Fruit fly (Drosophila melanogaster) whole organism, prepupa: ENCODE data around the gene CG10561.

Experiments
- Blimp-1 ChIP-seq: fragments of 200-800 bp; sonication (Bioruptor generic); optimal IDR thresholded peaks from 3 replicates; lab custom pipeline; 2017; ENCODE audit warnings: missing biosample characterization, missing genetic modification characterization, mild to moderate bottlenecking, moderate library complexity, missing genetic modification reagents
- CG11294 ChIP-seq: fragments of 200-800 bp; sonication (Bioruptor generic); IDR thresholded peaks from 2 replicates; pipeline ENCODE4 v1.3.6; 2022; ENCODE audit warnings: missing biosample characterization, missing genetic modification characterization
- CG11902 ChIP-seq: fragments of 200-800 bp; sonication (Bioruptor generic); optimal IDR thresholded peaks from 3 replicates; lab custom pipeline; 2016; ENCODE audit warnings: missing biosample characterization, missing genetic modification characterization
- CG15336 ChIP-seq: fragments of 200-800 bp; sonication (Bioruptor generic); IDR thresholded peaks from 2 replicates; pipeline ENCODE4 v1.3.6; 2022; ENCODE audit warnings: missing biosample characterization, missing genetic modification characterization
- CG1621 ChIP-seq: fragments of 200-800 bp; sonication (Bioruptor generic); optimal IDR thresholded peaks from 3 replicates; lab custom pipeline; 2018; ENCODE audit warnings: missing biosample characterization, mild to moderate bottlenecking, missing genetic modification characterization
- CG16779 ChIP-seq: fragments of 200-800 bp; sonication (Bioruptor generic); optimal IDR thresholded peaks from 3 replicates; lab custom pipeline; 2017; ENCODE audit warnings: missing biosample characterization, mild to moderate bottlenecking, missing genetic modification characterization
- CG31627 ChIP-seq: fragments of 200-800 bp; sonication (Bioruptor generic); optimal IDR thresholded peaks from 3 replicates; lab custom pipeline; 2016; ENCODE audit warnings: missing biosample characterization, missing genetic modification characterization
- CG32006 ChIP-seq: fragments of 200-800 bp; sonication (Bioruptor generic); optimal IDR thresholded peaks from 3 replicates; lab custom pipeline; 2017; ENCODE audit warnings: missing biosample characterization, mild to moderate bottlenecking, missing genetic modification characterization
- CG3919 ChIP-seq: fragments of 200-800 bp; sonication (Bioruptor generic); optimal IDR thresholded peaks from 3 replicates; lab custom pipeline; 2016; ENCODE audit warnings: missing biosample characterization, missing genetic modification characterization
- CG4318 ChIP-seq: fragments of 200-800 bp; sonication (Bioruptor generic); optimal IDR thresholded peaks from 3 replicates; lab custom pipeline; 2017; ENCODE audit warnings: missing biosample characterization, mild to moderate bottlenecking, missing genetic modification characterization
- CG6163 ChIP-seq: fragments of 200-800 bp; sonication (Bioruptor generic); IDR thresholded peaks from 3 replicates; pipeline ENCODE4 v1.3.6; 2022; ENCODE audit warnings: missing biosample characterization, missing genetic modification characterization
- CG6276 ChIP-seq: fragments of 200-800 bp; sonication (Bioruptor generic); optimal IDR thresholded peaks from 2 replicates; lab custom pipeline; 2017; ENCODE audit warnings: missing biosample characterization, mild to moderate bottlenecking, missing genetic modification characterization
- CG7368 ChIP-seq: fragments of 200-800 bp; sonication (Bioruptor generic); optimal IDR thresholded peaks from 3 replicates; lab custom pipeline; 2016; ENCODE audit warnings: missing biosample characterization, missing genetic modification characterization
- CG8119 ChIP-seq: fragments of 200-800 bp; sonication (Bioruptor generic); IDR thresholded peaks from 3 replicates; pipeline ENCODE4 v1.3.6; 2022; ENCODE audit warnings: missing biosample characterization, missing genetic modification characterization
- CG8319 ChIP-seq: fragments of 200-800 bp; sonication (Bioruptor generic); optimal IDR thresholded peaks from 3 replicates; lab custom pipeline; 2016; ENCODE audit warnings: missing biosample characterization, missing genetic modification characterization
- CG8632 ChIP-seq: fragments of 200-800 bp; sonication (Bioruptor generic); optimal IDR thresholded peaks from 3 replicates; lab custom pipeline; 2016; ENCODE audit warnings: missing biosample characterization, missing genetic modification characterization
- CG9139 ChIP-seq: fragments of 200-800 bp; sonication (Bioruptor generic); optimal IDR thresholded peaks from 3 replicates; lab custom pipeline; 2017; ENCODE audit warnings: missing biosample characterization, mild to moderate bottlenecking, missing genetic modification characterization
- Eip75B ChIP-seq: fragments of 200-800 bp; sonication (Bioruptor generic); optimal IDR thresholded peaks from 3 replicates; lab custom pipeline; 2016; ENCODE audit warnings: missing biosample characterization, missing genetic modification characterization
- Eip78C ChIP-seq: fragments of 200-800 bp; sonication (Bioruptor generic); peaks from one replicate; lab custom pipeline; 2016; ENCODE audit warnings: missing biosample characterization, missing genetic modification characterization
- Eip93F ChIP-seq: fragments of 200-800 bp; sonication (Bioruptor generic); optimal IDR thresholded peaks from 2 replicates; lab custom pipeline; 2016; ENCODE audit warnings: missing biosample characterization, mild to moderate bottlenecking, missing genetic modification characterization
- Ets21C ChIP-seq: fragments of 200-800 bp; sonication (Bioruptor generic); optimal IDR thresholded peaks from 3 replicates; lab custom pipeline; 2016; ENCODE audit warnings: missing biosample characterization, missing genetic modification characterization
- Gug ChIP-seq: fragments of 200-800 bp; sonication (Bioruptor generic); IDR thresholded peaks from 2 replicates; pipeline ENCODE4 v1.3.6; 2022; ENCODE audit warnings: missing biosample characterization, missing genetic modification characterization
- Hr39 ChIP-seq: fragments of 200-800 bp; sonication (Bioruptor generic); optimal IDR thresholded peaks from 2 replicates; lab custom pipeline; 2016; ENCODE audit warnings: missing biosample characterization, missing genetic modification characterization
- Hr4 ChIP-seq: fragments of 200-800 bp; sonication (Bioruptor generic); optimal IDR thresholded peaks from 3 replicates; lab custom pipeline; 2016; ENCODE audit warnings: missing biosample characterization, missing genetic modification characterization
- Lpt ChIP-seq: fragments of 200-800 bp; sonication (Bioruptor generic); optimal IDR thresholded peaks from 3 replicates; lab custom pipeline; 2016; ENCODE audit warnings: missing biosample characterization, missing genetic modification characterization
- Met ChIP-seq: fragments of 200-800 bp; sonication (Bioruptor generic); optimal IDR thresholded peaks from 3 replicates; lab custom pipeline; 2016; ENCODE audit warnings: missing biosample characterization, missing genetic modification characterization
- OdsH ChIP-seq: fragments of 200-800 bp; sonication (Bioruptor generic); optimal IDR thresholded peaks from 3 replicates; lab custom pipeline; 2016; ENCODE audit warnings: missing biosample characterization, missing genetic modification characterization
- Smox ChIP-seq: fragments of 200-800 bp; sonication (Bioruptor generic); optimal IDR thresholded peaks from 3 replicates; lab custom pipeline; 2016; ENCODE audit warnings: missing biosample characterization, missing genetic modification characterization
- Sox14 ChIP-seq: fragments of 200-800 bp; sonication (Bioruptor generic); optimal IDR thresholded peaks from 3 replicates; lab custom pipeline; 2016; ENCODE audit warnings: missing biosample characterization, missing genetic modification characterization
- achi ChIP-seq: fragments of 200-800 bp; sonication (Bioruptor generic); optimal IDR thresholded peaks from 3 replicates; lab custom pipeline; 2016; ENCODE audit warnings: missing biosample characterization, missing genetic modification characterization
- dac ChIP-seq: fragments of 200-800 bp; sonication (Bioruptor generic); optimal IDR thresholded peaks from 2 replicates; lab custom pipeline; 2017; ENCODE audit warnings: missing biosample characterization, mild to moderate bottlenecking, missing genetic modification characterization
- dsx ChIP-seq: fragments of 200-800 bp; optimal IDR thresholded peaks from 3 replicates; lab custom pipeline; 2019; ENCODE audit warnings: missing biosample characterization, mild to moderate bottlenecking, missing genetic modification characterization, moderate library complexity; ENCODE audit not compliant: poor library complexity, severe bottlenecking
- eg ChIP-seq: fragments of 200-800 bp; sonication (Bioruptor generic); IDR thresholded peaks from 3 replicates; pipeline ENCODE4 v1.3.6; 2022; ENCODE audit warnings: missing biosample characterization, missing genetic modification characterization
- esn ChIP-seq: fragments of 200-800 bp; sonication (Bioruptor generic); optimal IDR thresholded peaks from 2 replicates; lab custom pipeline; 2016; ENCODE audit warnings: missing biosample characterization, mild to moderate bottlenecking, missing genetic modification characterization, moderate library complexity
- fd59A ChIP-seq: fragments of 200-800 bp; sonication (Bioruptor generic); optimal IDR thresholded peaks from 2 replicates; lab custom pipeline; 2017; ENCODE audit warnings: missing biosample characterization, mild to moderate bottlenecking, missing genetic modification characterization, missing genetic modification reagents
- fkh ChIP-seq: fragments of 200-800 bp; sonication (Bioruptor generic); optimal IDR thresholded peaks from 3 replicates; lab custom pipeline; 2017; ENCODE audit warnings: missing biosample characterization, mild to moderate bottlenecking, missing genetic modification characterization, moderate library complexity
- lz ChIP-seq: fragments of 200-800 bp; sonication (Bioruptor generic); optimal IDR thresholded peaks from 3 replicates; lab custom pipeline; 2016; ENCODE audit warnings: missing biosample characterization, missing genetic modification characterization
- salr ChIP-seq, 2 experiments: fragments of 200-800 bp; sonication (Bioruptor generic); optimal IDR thresholded peaks; 3 replicates each; lab custom pipeline; 2016 to 2018; ENCODE audit warnings: missing biosample characterization in 2 of 2, missing genetic modification characterization in 2 of 2, mild to moderate bottlenecking in 1 of 2
- spab ChIP-seq: fragments of 200-800 bp; sonication (Bioruptor generic); optimal IDR thresholded peaks from 2 replicates; lab custom pipeline; 2017; ENCODE audit warnings: missing biosample characterization, mild to moderate bottlenecking, missing genetic modification characterization, missing genetic modification reagents
- ss ChIP-seq, 2 experiments: fragments of 200-800 bp; sonication (Bioruptor generic); optimal IDR thresholded peaks; 2 replicates in 1 of 2; 3 replicates in 1 of 2; lab custom pipeline; 2017 to 2018; ENCODE audit warnings: mild to moderate bottlenecking in 2 of 2, missing biosample characterization in 2 of 2, missing genetic modification characterization in 2 of 2, moderate library complexity in 1 of 2
- svp ChIP-seq: fragments of 200-800 bp; sonication (Bioruptor generic); peaks from one replicate; lab custom pipeline; 2016; ENCODE audit warnings: missing biosample characterization, missing genetic modification characterization
- topi ChIP-seq: fragments of 200-800 bp; sonication (Bioruptor generic); optimal IDR thresholded peaks from 3 replicates; lab custom pipeline; 2016; ENCODE audit warnings: missing biosample characterization, missing genetic modification characterization
- vri ChIP-seq: fragments of 200-800 bp; sonication (Bioruptor generic); optimal IDR thresholded peaks from 3 replicates; lab custom pipeline; 2016; ENCODE audit warnings: missing biosample characterization, mild to moderate bottlenecking, missing genetic modification characterization

CG10561 gene

DNA sequence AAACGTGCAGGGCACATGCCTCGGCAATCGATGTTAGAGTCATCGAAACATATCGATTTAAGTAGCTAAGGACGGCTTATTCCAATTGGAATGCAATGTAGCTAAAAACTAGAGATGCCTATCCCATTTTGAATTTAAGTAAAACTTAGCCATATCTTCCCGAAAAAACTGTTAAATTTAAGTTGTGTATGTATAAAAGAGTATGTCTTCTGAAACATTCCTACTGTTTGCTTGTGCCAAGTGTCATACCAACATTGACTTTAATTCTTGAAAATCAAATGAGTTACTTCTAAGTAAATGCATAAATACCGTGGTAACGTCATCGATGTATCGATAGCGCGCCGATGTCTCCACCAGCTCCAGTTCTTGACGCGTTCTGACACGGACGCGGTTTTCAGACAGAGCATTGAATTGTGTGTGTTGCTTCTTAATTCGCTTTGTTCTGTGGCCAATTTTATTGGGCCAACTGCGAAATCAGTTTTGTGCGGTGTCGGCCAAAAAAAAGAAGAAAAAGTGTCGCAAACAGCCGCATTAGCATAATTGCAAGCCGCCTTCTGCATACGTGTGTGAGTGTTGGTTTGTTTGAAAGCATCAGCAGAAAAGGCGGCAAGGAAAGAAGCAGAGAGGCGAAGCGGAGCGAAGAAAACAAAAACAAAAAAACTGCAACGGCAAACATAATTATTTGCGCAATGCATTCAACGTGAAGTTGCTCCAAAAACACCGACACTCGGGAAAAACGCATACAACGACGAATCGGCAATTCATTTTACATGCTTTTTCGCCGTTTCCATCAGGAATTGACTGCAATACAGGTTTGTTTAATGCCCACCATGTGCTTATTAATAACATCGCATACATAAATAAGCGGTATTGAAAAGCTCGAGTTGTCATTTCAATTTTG lies 19.5 kb downstream of the CG10561 start, which contains the start of gene brat (continued):
- peak; percentile 61 for TF ChIP-seq Ets21C
- peak; percentile 72 for TF ChIP-seq Eip78C (GFP tag; lab: Kevin White, UChicago)
- TF ChIP-seq Gug (GFP tag; lab: Robert Waterston, UW) = no peak
- TF ChIP-seq CG16779 (tag; lab: Kevin White, UChicago) = no peak
- no peak for TF ChIP-seq eg (GFP tag; lab: Robert Waterston, UW)
- peak; percentile 62 for TF ChIP-seq CG31627 (GFP tag; lab: Kevin White, UChicago)
- TF ChIP-seq Smox = peak; percentile 16
- no peak for TF ChIP-seq Eip75B (GFP tag; lab: Kevin White, UChicago)
- TF ChIP-seq dac (GFP tag; lab: Kevin White, UChicago) = no peak
- TF ChIP-seq ss (GFP tag; optimal IDR thresholded peaks at IDR 0.05; lab: Kevin White, UChicago) = peak in 1 of 2 experiments; percentile 21
- no peak for TF ChIP-seq CG7368
- TF ChIP-seq Eip93F (GFP tag; lab: Kevin White, UChicago) = no peak
- TF ChIP-seq fkh = peak; percentile 85
- peak; percentile 54 for TF ChIP-seq OdsH (GFP tag; lab: Kevin White, UChicago)
- peak; percentile 30 for TF ChIP-seq CG32006
- TF ChIP-seq topi = peak; percentile 65
- TF ChIP-seq CG8319 = peak; percentile 28
- TF ChIP-seq CG6276 (GFP tag; lab: Kevin White, UChicago) = no peak
- TF ChIP-seq CG3919 = peak; percentile 39
- TF ChIP-seq svp (GFP tag; lab: Kevin White, UChicago) = no peak
- no peak for TF ChIP-seq dsx
- TF ChIP-seq CG8632 (GFP tag; lab: Kevin White, UChicago) = no peak
- no peak for TF ChIP-seq CG15336
- no peak for TF ChIP-seq vri (GFP tag; lab: Kevin White, UChicago)
- TF ChIP-seq Sox14 = peak; percentile 64
- TF ChIP-seq Lpt = no peak
- peak; percentile 57 for TF ChIP-seq Hr4 (GFP tag; lab: Kevin White, UChicago)

DNA sequence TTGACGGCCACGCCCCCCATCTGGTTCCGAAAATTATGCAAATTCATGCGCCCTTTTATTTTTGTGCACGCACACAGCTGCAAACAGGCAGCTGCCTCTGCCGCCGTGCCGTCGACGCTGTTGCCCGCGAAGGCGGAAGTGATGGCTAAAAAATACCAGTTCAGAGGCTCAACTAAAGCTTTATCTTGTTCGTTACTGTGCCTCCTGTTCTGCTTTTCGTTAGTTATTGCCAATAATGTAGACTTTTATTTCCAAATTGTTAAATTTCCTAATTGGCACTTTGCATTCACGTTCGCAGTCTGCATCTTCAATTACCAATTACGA lies 20.1 kb downstream of the CG10561 start:
- TF ChIP-seq Met (GFP tag; lab: Kevin White, UChicago) (no peak), Eip78C (GFP tag; lab: Kevin White, UChicago) (peak; percentile 60), Hr39 (GFP tag; lab: Kevin White, UChicago) (peak; percentile 2), Sox14 (no peak), eg (GFP tag; lab: Robert Waterston, UW) (0 out of 3 replicates have a peak, but pooled peaks have one; percentile 4)

DNA sequence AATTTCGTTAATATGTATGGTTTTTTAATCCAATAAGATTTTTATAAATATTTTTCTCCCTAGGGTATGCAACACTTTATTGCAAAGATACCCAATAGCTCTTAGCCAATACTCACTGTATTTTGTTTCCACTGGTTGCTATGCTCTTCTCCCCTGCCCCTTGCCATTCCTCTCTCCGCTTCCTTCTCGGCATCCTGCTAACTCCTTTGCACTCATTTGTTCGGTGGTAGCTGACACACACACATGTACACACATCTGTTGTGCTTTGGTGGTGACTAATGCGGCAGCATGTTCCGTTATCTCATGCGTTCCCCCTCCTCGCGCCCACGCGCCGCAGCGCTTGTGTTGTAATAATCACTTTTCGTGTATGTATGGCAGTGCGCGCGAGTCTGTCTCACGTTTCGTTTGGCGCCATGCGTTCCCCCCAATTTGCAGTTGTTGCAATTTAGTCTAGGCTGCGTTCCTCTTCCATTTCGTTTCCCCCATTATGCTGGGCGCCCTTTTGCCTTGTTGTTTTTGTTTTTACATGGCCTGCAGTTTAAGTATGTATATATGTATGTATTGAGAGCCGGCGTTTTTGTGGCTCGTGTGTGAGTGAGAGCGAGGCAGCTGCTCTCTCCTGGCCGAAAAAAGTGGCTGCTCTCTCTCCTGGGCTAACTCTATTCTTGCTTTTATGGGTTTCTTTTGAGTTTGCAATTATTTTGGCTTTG lies 20.8 kb downstream of the CG10561 start, which contains the start of gene Polr1D:
Gene Polr1D (minus strand): TSS at position 420 of the 710 bp plus-strand sequence.
- TF ChIP-seq Blimp-1 = peak; percentile 28
- peak; percentile 84 for TF ChIP-seq svp (GFP tag; lab: Kevin White, UChicago)
- TF ChIP-seq Lpt = peak; percentile 50
- peak; percentile 60 for TF ChIP-seq achi
- peak; percentile 48 for TF ChIP-seq dsx
- peak; percentile 14 for TF ChIP-seq Eip75B (GFP tag; lab: Kevin White, UChicago)
- TF ChIP-seq Eip78C (GFP tag; lab: Kevin White, UChicago) = no peak
- peak; percentile 43 for TF ChIP-seq Met (GFP tag; lab: Kevin White, UChicago)
- peak; percentile 41; the same call in 1 of the 3 replicates for TF ChIP-seq CG6163 (GFP tag; lab: Robert Waterston, UW)
- 0 out of 3 replicates have a peak, but pooled peaks have one; percentile 30 for TF ChIP-seq CG8119 (GFP tag; lab: Robert Waterston, UW)
- peak in 1 of 2 experiments; percentile 26 for TF ChIP-seq salr (GFP tag; optimal IDR thresholded peaks at IDR 0.05; lab: Kevin White, UChicago)
- peak; percentile 51 for TF ChIP-seq CG3919
- peak; percentile 20 for TF ChIP-seq fd59A
- TF ChIP-seq ss (GFP tag; optimal IDR thresholded peaks at IDR 0.05; lab: Kevin White, UChicago) = peak; percentile 26 to 71
- TF ChIP-seq OdsH (GFP tag; lab: Kevin White, UChicago) = peak; percentile 49
- TF ChIP-seq spab (GFP tag; lab: Kevin White, UChicago) = peak; percentile 26
- TF ChIP-seq CG11902 (GFP tag; lab: Kevin White, UChicago) = peak; percentile 26
- TF ChIP-seq topi = peak; percentile 48
- peak; percentile 38 for TF ChIP-seq CG32006
- peak; percentile 34 for TF ChIP-seq CG1621
- peak; percentile 39 for TF ChIP-seq esn
- peak; percentile 48 for TF ChIP-seq Smox
- TF ChIP-seq lz (GFP tag; lab: Kevin White, UChicago) = peak; percentile 2
- no peak for TF ChIP-seq CG9139 (GFP tag; lab: Kevin White, UChicago)
- no peak for TF ChIP-seq CG11294 (GFP tag; lab: Robert Waterston, UW)
- TF ChIP-seq eg (GFP tag; lab: Robert Waterston, UW) = peak; percentile 11; the same call in 1 of the 3 replicates
- TF ChIP-seq CG4318 (GFP tag; lab: Kevin White, UChicago) = no peak
- TF ChIP-seq Eip93F (GFP tag; lab: Kevin White, UChicago) = no peak
